Fruit fly (Drosophila melanogaster) whole organism, prepupa: ENCODE results near the gene glec.

Experiments
- Blimp-1 ChIP-seq: fragments of 200-800 bp; sonication (Bioruptor generic); optimal IDR thresholded peaks from 3 replicates; lab custom pipeline; 2017; ENCODE audit warnings: missing biosample characterization, missing genetic modification characterization, mild to moderate bottlenecking, moderate library complexity, missing genetic modification reagents
- CG11902 ChIP-seq: fragments of 200-800 bp; sonication (Bioruptor generic); optimal IDR thresholded peaks from 3 replicates; lab custom pipeline; 2016; ENCODE audit warnings: missing biosample characterization, missing genetic modification characterization
- CG1621 ChIP-seq: fragments of 200-800 bp; sonication (Bioruptor generic); optimal IDR thresholded peaks from 3 replicates; lab custom pipeline; 2018; ENCODE audit warnings: missing biosample characterization, mild to moderate bottlenecking, missing genetic modification characterization
- CG6854 ChIP-seq: fragments of 200-800 bp; sonication (Bioruptor generic); optimal IDR thresholded peaks from 2 replicates; lab custom pipeline; 2017; ENCODE audit warnings: missing biosample characterization, mild to moderate bottlenecking, missing genetic modification characterization
- Ets21C ChIP-seq: fragments of 200-800 bp; sonication (Bioruptor generic); optimal IDR thresholded peaks from 3 replicates; lab custom pipeline; 2016; ENCODE audit warnings: missing biosample characterization, missing genetic modification characterization
- fd85E ChIP-seq: fragments of 200-800 bp; sonication (Bioruptor generic); optimal IDR thresholded peaks from 3 replicates; lab custom pipeline; 2016; ENCODE audit warnings: missing biosample characterization, missing genetic modification characterization
- fkh ChIP-seq: fragments of 200-800 bp; sonication (Bioruptor generic); optimal IDR thresholded peaks from 3 replicates; lab custom pipeline; 2017; ENCODE audit warnings: missing biosample characterization, mild to moderate bottlenecking, missing genetic modification characterization, moderate library complexity
- salr ChIP-seq, 2 experiments: fragments of 200-800 bp; sonication (Bioruptor generic); optimal IDR thresholded peaks; 3 replicates each; lab custom pipeline; 2016 to 2018; ENCODE audit warnings: missing biosample characterization in 2 of 2, missing genetic modification characterization in 2 of 2, mild to moderate bottlenecking in 1 of 2
- spab ChIP-seq: fragments of 200-800 bp; sonication (Bioruptor generic); optimal IDR thresholded peaks from 2 replicates; lab custom pipeline; 2017; ENCODE audit warnings: missing biosample characterization, mild to moderate bottlenecking, missing genetic modification characterization, missing genetic modification reagents

DNA sequence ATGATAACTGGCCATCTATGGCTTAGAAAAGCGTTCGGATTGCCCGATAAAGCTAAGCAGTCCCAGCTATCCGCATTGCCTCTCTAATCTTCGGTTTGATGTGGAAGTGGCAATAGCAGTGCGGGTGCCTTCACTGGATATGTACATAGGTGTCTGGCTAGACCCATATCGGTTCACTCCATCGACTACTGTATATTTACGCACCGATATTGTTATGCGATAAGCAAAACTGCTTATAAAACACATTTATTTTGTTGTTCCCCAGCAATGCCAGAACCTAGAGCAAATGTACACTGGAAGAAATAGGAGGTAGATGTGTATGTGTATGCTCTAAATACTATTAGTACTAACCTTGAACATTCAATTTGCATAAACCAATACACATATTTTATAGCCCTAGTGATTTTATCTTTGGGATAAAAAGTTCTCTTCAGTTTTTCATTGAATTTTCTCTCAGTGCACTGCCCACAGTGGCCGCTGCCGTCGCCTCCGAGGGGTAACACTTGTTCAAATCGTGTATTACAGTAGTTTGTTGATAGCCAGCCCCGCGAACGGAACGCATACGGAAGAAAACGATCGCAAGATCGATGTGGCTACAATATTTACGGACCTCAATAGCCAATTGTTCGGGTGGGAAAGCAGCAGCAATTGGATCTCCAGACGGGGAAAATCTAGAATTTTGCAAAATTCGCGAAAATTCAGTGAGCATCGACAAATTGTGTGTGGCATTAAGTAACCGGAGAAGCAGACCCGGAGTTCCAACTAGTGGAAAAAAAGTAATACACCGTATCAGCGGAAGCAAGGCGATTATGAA, 14.3 kb upstream of the glec start, which contains the start of gene CG31431:
- TF ChIP-seq CG11902 (GFP tag; lab: Kevin White, UChicago) (peak; percentile 63), fkh (peak; percentile 97), CG1621 (tag; lab: Kevin White, UChicago) (peak; percentile 81), salr (GFP tag; optimal IDR thresholded peaks at IDR 0.05; lab: Kevin White, UChicago) (peak; percentile 41 to 52), spab (peak; percentile 77), fd85E (GFP tag; lab: Kevin White, UChicago) (no peak), Blimp-1 (GFP tag; lab: Kevin White, UChicago) (no peak), Ets21C (GFP tag; lab: Kevin White, UChicago) (peak; percentile 19), CG6854 (GFP tag; lab: Kevin White, UChicago) (no peak)
